Worm (Caenorhabditis elegans) whole organism, dauer: Measurements from ENCODE around the gene K07H8.5.

Experiments
- unc-62 ChIP-seq: sonication (generic microtip); optimal IDR thresholded peaks from 2 replicates; lab custom pipeline; 2017; ENCODE audit warnings: missing biosample characterization, missing genetic modification reagents, missing genetic modification characterization

K07H8.5 gene

DNA sequence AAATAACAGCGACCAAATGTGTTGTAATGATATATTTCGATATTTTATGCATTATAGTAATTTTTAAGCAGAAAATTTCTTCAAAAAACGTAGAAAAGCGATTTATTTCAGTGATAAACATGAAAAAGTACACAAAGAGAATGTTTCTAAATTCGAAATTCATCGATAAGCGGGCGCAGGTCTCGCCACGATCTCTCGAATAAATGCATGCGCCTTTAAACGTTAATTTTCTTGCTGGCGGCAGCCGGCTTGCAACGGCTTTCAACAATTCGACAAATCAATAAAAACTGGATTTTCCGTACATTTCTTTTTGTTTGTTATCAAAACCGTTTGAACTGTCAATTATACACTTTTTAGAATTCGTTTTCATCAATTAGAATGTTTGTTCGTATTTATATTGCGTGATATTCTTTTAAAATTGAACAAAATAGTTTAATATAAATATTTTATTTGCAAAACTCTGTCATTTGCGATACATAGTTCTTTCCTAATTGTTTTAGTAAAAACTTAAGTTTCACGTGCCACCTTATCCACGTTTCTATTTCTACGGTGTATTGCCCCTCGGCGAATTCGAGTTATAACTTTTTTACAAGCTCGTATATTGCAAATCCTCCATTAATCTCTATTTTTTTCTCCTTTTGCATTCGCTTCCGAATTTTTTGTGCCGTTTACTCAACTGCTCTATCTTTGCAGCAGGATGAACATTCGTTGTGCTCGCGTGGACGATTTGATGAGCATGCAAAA, 21.6 kb downstream of the K07H8.5 start, which contains the start of gene daf-31:
TSS of gene daf-31 (plus strand) at position 694 of the 744 bp plus-strand sequence.
- TF ChIP-seq unc-62 (GFP tag; lab: Kevin White, UChicago), result no peak

ce11 chrIV:8291232-8291631, 23.1 kb downstream of the K07H8.5 start, which contains the start of gene K07H8.2:
K07H8.2 (plus strand) TSS chrIV:8291532.
- TF ChIP-seq unc-62 (GFP tag; lab: Kevin White, UChicago), result no peak

DNA sequence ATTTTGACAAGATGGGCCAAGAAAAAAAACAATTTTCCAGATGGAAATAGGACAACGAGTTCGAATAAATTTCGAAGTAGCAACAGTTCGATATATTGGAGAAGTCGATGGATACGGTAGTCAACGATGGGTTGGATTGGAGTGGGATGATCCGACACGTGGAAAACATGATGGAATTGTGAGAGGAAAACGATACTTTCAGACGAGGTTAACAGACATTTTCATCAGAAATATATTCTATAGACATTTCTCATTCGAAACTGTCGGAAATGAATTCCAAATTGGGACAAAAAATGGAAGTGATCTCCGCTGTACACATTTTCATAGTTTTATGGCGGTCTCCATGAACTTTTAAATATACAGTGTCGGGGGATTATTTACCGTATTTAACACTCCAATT, 26.5 kb downstream of the K07H8.5 start, which contains the start of gene tbce-1:
TSS of gene tbce-1 (plus strand) at position 41 of the 400 bp plus-strand sequence.
- TF ChIP-seq unc-62 (GFP tag; lab: Kevin White, UChicago), result no peak

DNA sequence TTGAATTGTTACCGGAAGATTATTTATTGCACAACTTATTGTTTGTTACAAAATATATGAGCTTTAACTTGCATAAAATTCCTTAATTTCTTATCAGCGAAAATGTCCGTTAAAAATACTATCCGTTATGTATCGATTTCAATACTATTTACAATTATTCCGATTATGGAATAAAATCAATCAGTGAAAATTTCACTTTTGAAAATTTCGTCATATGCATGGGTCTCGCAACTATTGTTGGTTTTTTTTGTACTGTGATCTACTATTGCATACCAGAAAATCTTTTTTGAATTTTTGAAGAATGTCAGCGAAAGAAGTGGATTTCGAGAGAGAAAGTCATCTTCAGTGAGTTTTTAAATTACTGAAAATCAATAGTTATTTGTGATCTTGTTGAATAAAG, 29.1 kb downstream of the K07H8.5 start, which contains the start of gene nprl-3:
TSS of gene nprl-3 (plus strand) at position 301 of the 400 bp plus-strand sequence.
- TF ChIP-seq unc-62 (GFP tag; lab: Kevin White, UChicago), result no peak

ce11 chrIV:8299636-8300035, 31.5 kb downstream of the K07H8.5 start, which contains the start of gene F35H10.6:
F35H10.6 (plus strand) TSS chrIV:8299936.
- no peak for TF ChIP-seq unc-62 (GFP tag; lab: Kevin White, UChicago)

- no peak for TF ChIP-seq unc-62 (GFP tag; lab: Kevin White, UChicago)
These were observed 32.3 kb downstream of the K07H8.5 start, which contains the start of gene F35H10.5 for ce11 chrIV:8300468-8300867. F35H10.5 (plus strand) TSS chrIV:8300768.

- no peak for TF ChIP-seq unc-62 (GFP tag; lab: Kevin White, UChicago)
These were observed 33.8 kb downstream of the K07H8.5 start for ce11 chrIV:8301925-8302324.

DNA sequence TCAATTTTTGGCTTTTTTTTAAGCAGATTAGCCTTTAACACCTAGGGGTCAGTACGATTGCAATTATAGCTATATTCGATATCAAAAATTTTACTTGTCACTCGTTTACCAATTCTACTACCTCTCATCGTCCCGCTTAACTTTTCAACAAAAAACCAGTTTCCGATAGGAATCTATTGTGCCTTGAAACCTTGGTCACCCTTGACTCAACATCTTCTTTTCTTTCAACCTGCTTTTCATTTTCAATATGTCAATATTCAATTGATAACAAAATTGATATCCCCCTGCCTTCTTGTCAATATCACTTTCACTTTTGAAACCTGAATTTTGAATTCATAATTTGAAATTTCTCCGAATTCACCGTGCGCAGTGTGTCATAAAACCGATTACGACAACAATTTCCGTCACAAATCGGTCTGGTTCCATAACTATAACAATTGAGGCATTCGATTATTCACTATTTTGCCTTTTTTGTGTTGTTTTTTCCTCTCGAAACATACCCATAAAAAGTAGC, 34.6 kb downstream of the K07H8.5 start:
- TF ChIP-seq unc-62 (GFP tag; lab: Kevin White, UChicago), result no peak

DNA sequence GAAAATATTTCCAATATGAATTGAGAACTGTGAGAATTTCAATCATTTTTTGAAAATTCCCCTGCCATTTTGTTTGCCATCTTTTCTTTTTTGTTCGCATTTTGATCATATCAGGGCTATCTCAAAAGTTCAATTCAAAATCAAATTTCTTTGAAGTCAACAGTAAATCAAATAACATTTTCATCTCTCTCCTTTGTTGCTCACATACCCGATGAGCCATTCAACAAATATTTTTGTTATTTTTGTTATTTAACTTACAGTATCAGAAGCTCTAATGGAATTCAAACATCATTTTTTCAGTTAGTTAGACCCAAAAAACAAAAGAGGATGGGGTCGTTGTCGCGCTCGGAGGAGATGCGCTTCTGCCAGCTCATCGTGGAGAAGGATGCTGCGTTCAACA, 35.5 kb downstream of the K07H8.5 start, which contains the start of gene vha-5:
TSS of gene vha-5 (plus strand) at position 301 of the 400 bp plus-strand sequence.
- no peak for TF ChIP-seq unc-62 (GFP tag; lab: Kevin White, UChicago)

DNA sequence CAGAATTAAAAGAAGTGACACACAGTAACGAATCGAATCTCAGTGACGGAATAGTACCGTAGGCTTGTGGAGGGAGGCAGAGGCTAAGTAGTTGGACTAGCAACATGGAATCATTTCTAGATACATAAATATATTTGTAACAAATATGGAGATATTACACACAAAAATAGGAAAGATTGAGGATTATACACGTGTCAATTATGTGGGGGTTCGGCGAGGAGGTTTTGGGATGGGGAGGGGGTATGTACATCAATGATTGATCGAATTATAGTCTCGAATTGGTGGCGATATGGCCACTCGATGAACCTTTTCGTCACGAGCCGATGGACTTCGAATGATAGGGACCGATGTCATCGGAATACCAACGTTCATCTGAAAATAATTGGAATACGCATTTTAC, 39.3 kb downstream of the K07H8.5 start:
- TF ChIP-seq unc-62 (GFP tag; lab: Kevin White, UChicago), result no peak

ce11 chrIV:8312105-8312504, 44.0 kb downstream of the K07H8.5 start:
- TF ChIP-seq unc-62 (GFP tag; lab: Kevin White, UChicago), result no peak

DNA sequence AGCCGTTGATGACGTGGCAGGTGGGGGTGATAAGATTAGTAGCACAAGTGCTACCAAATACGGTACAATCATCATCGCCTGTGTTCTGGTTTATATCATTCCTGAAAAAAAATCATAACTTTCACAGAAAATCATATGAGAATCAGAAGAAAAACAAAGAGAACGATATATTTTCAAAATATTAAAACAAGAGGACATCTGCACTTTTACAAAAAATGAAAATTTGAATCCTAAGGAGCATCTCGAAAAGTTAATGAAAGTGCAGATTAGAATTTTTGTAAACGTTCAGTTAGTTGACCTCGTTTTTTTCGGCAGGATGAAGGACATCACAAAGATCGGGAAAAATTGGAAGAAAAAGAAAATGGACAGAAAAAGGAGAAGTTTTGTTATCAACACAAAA, 44.7 kb downstream of the K07H8.5 start, which contains the start of gene F35H10.10:
TSS of gene F35H10.10 (minus strand) at position 101 of the 400 bp plus-strand sequence.
- TF ChIP-seq unc-62 (GFP tag; lab: Kevin White, UChicago), result no peak

DNA sequence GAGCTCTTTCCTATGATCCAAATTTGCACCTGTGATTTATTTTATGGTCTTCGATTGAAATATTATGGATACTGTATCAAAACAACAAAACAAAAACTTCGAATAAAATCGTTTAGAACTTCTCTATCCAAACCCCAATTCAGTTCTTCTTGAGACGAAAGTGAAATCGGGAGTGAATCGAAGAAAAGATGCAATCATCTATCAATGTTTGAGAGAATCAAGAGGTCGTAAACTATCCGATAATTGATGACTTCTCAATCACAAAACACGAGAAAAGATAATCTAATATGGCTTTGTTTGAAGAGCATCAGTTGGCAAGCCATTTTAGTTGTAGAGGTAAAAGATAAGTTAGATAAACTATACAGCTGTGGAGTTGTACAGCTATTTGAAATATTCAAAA, 49.7 kb downstream of the K07H8.5 start:
- no peak for TF ChIP-seq unc-62 (GFP tag; lab: Kevin White, UChicago)

DNA sequence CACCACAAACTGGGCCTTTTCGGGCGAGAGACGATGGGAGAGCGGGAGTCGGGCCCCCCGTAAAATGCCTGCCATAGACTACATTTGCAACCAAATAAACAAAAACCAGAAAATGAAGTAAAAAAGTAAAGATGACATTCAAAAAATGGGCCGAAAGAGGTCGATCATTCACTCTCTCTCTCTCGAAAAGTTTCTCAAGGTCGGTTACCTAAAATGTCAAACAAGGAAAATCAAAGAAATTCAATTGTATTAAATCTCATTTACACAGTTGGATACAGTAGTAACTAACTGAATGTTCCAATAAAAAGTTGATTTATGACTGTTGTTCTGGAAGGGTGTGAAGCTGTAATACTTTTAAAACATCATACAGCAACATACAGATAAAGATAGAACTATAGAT, 50.7 kb downstream of the K07H8.5 start:
- no peak for TF ChIP-seq unc-62 (GFP tag; lab: Kevin White, UChicago)
